Worm (Caenorhabditis elegans) whole organism, young adult: Measurements from ENCODE around the gene srlf-2.

ENCODE experiments used
- ceh-40 ChIP-seq: fragments of 200-800 bp; sonication (Bioruptor generic); IDR thresholded peaks from 2 replicates; pipeline ENCODE4 v1.3.6; 2022; ENCODE audit warnings: missing genetic modification characterization, missing compliant biosample characterization
- nfya-1 ChIP-seq: sonication (generic microtip); optimal IDR thresholded peaks from 2 replicates; lab custom pipeline; 2017; ENCODE audit warnings: antibody characterized with exemption, missing compliant biosample characterization, missing genetic modification characterization, borderline replicate concordance; ENCODE audit not compliant: insufficient read depth
- nhr-90 ChIP-seq: sonication (generic microtip); optimal IDR thresholded peaks from 2 replicates; lab custom pipeline; 2016; ENCODE audit warnings: missing genotype, mild to moderate bottlenecking, missing genetic modification characterization, missing compliant biosample characterization

DNA sequence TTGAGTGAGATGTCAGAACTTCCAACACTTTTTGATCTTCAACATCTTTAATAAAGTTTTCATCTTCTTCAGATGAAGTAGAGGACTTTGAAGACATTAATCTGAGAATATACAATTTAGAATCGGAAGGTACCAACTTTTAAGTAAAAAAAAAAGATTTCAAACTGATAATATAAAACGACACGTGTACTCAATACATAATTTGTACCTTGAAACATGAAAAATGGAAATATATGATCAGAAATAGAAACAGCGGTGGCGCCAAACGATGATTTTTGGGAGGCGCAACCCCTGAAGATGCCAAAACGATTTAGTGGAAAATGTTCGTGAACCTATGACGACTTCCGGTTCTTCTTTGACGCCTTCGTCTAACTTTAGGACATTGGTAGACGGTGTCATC is 17.5 kb upstream of the srlf-2 start, which contains the start of gene oat-1:
- TF ChIP-seq ceh-40 (GFP tag; lab: Robert Waterston, UW) (no peak), nhr-90 (tag; lab: Kevin White, UChicago) (no peak), nfya-1 (no peak)
